ENCODE assay signal across 4 fruit fly cellular contexts in genomic region chr3L:13406873-13407272, dm6.
TF ChIP-seq lines count a peak whose summit lies in the region.

No protein-coding gene starts in this region.

- no peak for TF ChIP-seq CTCF in whole organism, embryonic (GFP tag; optimal IDR thresholded peaks at IDR 0.05; lab: Kevin White, UChicago)

TF ChIP-seq in whole organism, embryonic, 481 proteins besides CTCF, POLR2A, EP300 and RAD21 (continues in another document):
- peak; percentile 11 for TF ChIP-seq CG17829 (tag; optimal IDR thresholded peaks at IDR 0.05; lab: Kevin White, UChicago)
- TF ChIP-seq ttk (GFP tag; IDR thresholded peaks at IDR 0.05; lab: Robert Waterston, UW): no peak
- TF ChIP-seq CG9727 (GFP tag; optimal IDR thresholded peaks at IDR 0.05; lab: Kevin White, UChicago): peak; percentile 37
- no peak for TF ChIP-seq Lim3 (GFP tag; IDR thresholded peaks at IDR 0.05; lab: Robert Waterston, UW)
- TF ChIP-seq lola (GFP tag; optimal IDR thresholded peaks at IDR 0.05; lab: Kevin White, UChicago): peak in 1 of 3 experiments; percentile 48
- no peak for TF ChIP-seq Jarid2 (GFP tag; optimal IDR thresholded peaks at IDR 0.05; lab: Kevin White, UChicago)
- TF ChIP-seq CG18262 (tag; optimal IDR thresholded peaks at IDR 0.05; lab: Kevin White, UChicago): peak; percentile 20
- TF ChIP-seq bsh (GFP tag; optimal IDR thresholded peaks at IDR 0.05; lab: Kevin White, UChicago): peak in 1 of 2 experiments; percentile 12
- no peak for TF ChIP-seq CG8281 (tag; optimal IDR thresholded peaks at IDR 0.05; lab: Kevin White, UChicago)
- TF ChIP-seq tio (GFP tag; optimal IDR thresholded peaks at IDR 0.05; lab: Kevin White, UChicago): peak; percentile 20
- TF ChIP-seq sens (GFP tag; lab: Kevin White, UChicago): peak; percentile 84
- no peak for TF ChIP-seq Bgb (GFP tag; IDR thresholded peaks at IDR 0.05; lab: Robert Waterston, UW; ENCODE audit: partially characterized antibody)
- TF ChIP-seq phol (tag; optimal IDR thresholded peaks at IDR 0.05; lab: Kevin White, UChicago): peak; percentile 18
- peak; percentile 3 for TF ChIP-seq CG14710 (tag; optimal IDR thresholded peaks at IDR 0.05; lab: Kevin White, UChicago)
- TF ChIP-seq CG2712 (tag; optimal IDR thresholded peaks at IDR 0.05; lab: Kevin White, UChicago): peak; percentile 2
- peak; percentile 6 for TF ChIP-seq CG10979 (tag; optimal IDR thresholded peaks at IDR 0.05; lab: Kevin White, UChicago)
- no peak for TF ChIP-seq HLH54F (GFP tag; optimal IDR thresholded peaks at IDR 0.05; lab: Kevin White, UChicago)
- 0 out of 3 replicates have a peak, but pooled peaks have one; percentile 37 for TF ChIP-seq CG17361 (GFP tag; IDR thresholded peaks at IDR 0.05; lab: Robert Waterston, UW)
- peak; percentile 6 for TF ChIP-seq gem (tag; optimal IDR thresholded peaks at IDR 0.05; lab: Kevin White, UChicago)
- TF ChIP-seq CkIIα-i1 (GFP tag; IDR thresholded peaks at IDR 0.05; lab: Robert Waterston, UW): no peak
- peak; percentile 24 for TF ChIP-seq CG11504 (tag; optimal IDR thresholded peaks at IDR 0.05; lab: Kevin White, UChicago)
- TF ChIP-seq Med (GFP tag; lab: Kevin White, UChicago): peak; percentile 41
- no peak for TF ChIP-seq CG34422 (GFP tag; IDR thresholded peaks at IDR 0.05; lab: Robert Waterston, UW)

TF ChIP-seq in whole organism, prepupa, 60 proteins besides CTCF, POLR2A, EP300 and RAD21 (continues in another document):
- TF ChIP-seq CG3919 (GFP tag; optimal IDR thresholded peaks at IDR 0.05; lab: Kevin White, UChicago): peak; percentile 68
- peak; percentile 52 for TF ChIP-seq pdm3 (GFP tag; optimal IDR thresholded peaks at IDR 0.05; lab: Kevin White, UChicago)
- peak; percentile 77 for TF ChIP-seq svp (GFP tag; lab: Kevin White, UChicago)
- peak; percentile 42 for TF ChIP-seq Sox15 (GFP tag; optimal IDR thresholded peaks at IDR 0.05; lab: Kevin White, UChicago)
- peak; percentile 3 for TF ChIP-seq CG9139 (GFP tag; optimal IDR thresholded peaks at IDR 0.05; lab: Kevin White, UChicago)
- peak; percentile 17 for TF ChIP-seq CG11902 (GFP tag; optimal IDR thresholded peaks at IDR 0.05; lab: Kevin White, UChicago)
- no peak for TF ChIP-seq Hr38 (GFP tag; optimal IDR thresholded peaks at IDR 0.05; lab: Kevin White, UChicago)
- TF ChIP-seq fkh (GFP tag; optimal IDR thresholded peaks at IDR 0.05; lab: Kevin White, UChicago): no peak
- peak in 1 of 2 experiments; percentile 57 for TF ChIP-seq salr (GFP tag; optimal IDR thresholded peaks at IDR 0.05; lab: Kevin White, UChicago)
- TF ChIP-seq dac (GFP tag; optimal IDR thresholded peaks at IDR 0.05; lab: Kevin White, UChicago): no peak
- TF ChIP-seq vri (GFP tag; optimal IDR thresholded peaks at IDR 0.05; lab: Kevin White, UChicago): no peak
- TF ChIP-seq CG6163 (GFP tag; IDR thresholded peaks at IDR 0.05; lab: Robert Waterston, UW): 0 out of 3 replicates have a peak, but pooled peaks have one; percentile 43
- TF ChIP-seq dsx (GFP tag; optimal IDR thresholded peaks at IDR 0.05; lab: Kevin White, UChicago; ENCODE audit: poor library complexity, severe bottlenecking): peak; percentile 22
- TF ChIP-seq OdsH (GFP tag; optimal IDR thresholded peaks at IDR 0.05; lab: Kevin White, UChicago): peak; percentile 51
- no peak for TF ChIP-seq Gug (GFP tag; IDR thresholded peaks at IDR 0.05; lab: Robert Waterston, UW)
- TF ChIP-seq fd59A (GFP tag; optimal IDR thresholded peaks at IDR 0.05; lab: Kevin White, UChicago): peak; percentile 41
- peak; percentile 43 for TF ChIP-seq Ets96B (tag; optimal IDR thresholded peaks at IDR 0.05; lab: Kevin White, UChicago)
- peak; percentile 35 for TF ChIP-seq Smox (GFP tag; optimal IDR thresholded peaks at IDR 0.05; lab: Kevin White, UChicago)
- no peak for TF ChIP-seq CG4318 (GFP tag; optimal IDR thresholded peaks at IDR 0.05; lab: Kevin White, UChicago)
- peak; percentile 50 for TF ChIP-seq Met (GFP tag; optimal IDR thresholded peaks at IDR 0.05; lab: Kevin White, UChicago)
- peak; percentile 58 for TF ChIP-seq net (GFP tag; optimal IDR thresholded peaks at IDR 0.05; lab: Kevin White, UChicago)
- TF ChIP-seq Eip93F (GFP tag; optimal IDR thresholded peaks at IDR 0.05; lab: Kevin White, UChicago): no peak
- TF ChIP-seq CG32006 (GFP tag; optimal IDR thresholded peaks at IDR 0.05; lab: Kevin White, UChicago): peak; percentile 49

TF ChIP-seq in whole organism, pupa, 21 proteins besides CTCF, POLR2A, EP300 and RAD21:
- no peak for TF ChIP-seq CG4496 (GFP tag; IDR thresholded peaks at IDR 0.05; lab: Robert Waterston, UW)
- TF ChIP-seq Pif1B (GFP tag; optimal IDR thresholded peaks at IDR 0.05; lab: Kevin White, UChicago): peak; percentile 42
- no peak for TF ChIP-seq CG12605 (GFP tag; IDR thresholded peaks at IDR 0.05; lab: Robert Waterston, UW)
- no peak for TF ChIP-seq CG32121 (GFP tag; IDR thresholded peaks at IDR 0.05; lab: Robert Waterston, UW)
- peak; percentile 41 for TF ChIP-seq Snoo (tag; optimal IDR thresholded peaks at IDR 0.05; lab: Kevin White, UChicago)
- TF ChIP-seq CG9948 (tag; optimal IDR thresholded peaks at IDR 0.05; lab: Kevin White, UChicago): peak; percentile 40
- no peak for TF ChIP-seq gl (tag; optimal IDR thresholded peaks at IDR 0.05; lab: Kevin White, UChicago)
- TF ChIP-seq Pif1A (GFP tag; optimal IDR thresholded peaks at IDR 0.05; lab: Kevin White, UChicago): peak; percentile 38
- TF ChIP-seq EcR (GFP tag; optimal IDR thresholded peaks at IDR 0.05; lab: Kevin White, UChicago): no peak
- peak; percentile 29 for TF ChIP-seq CG8301 (tag; optimal IDR thresholded peaks at IDR 0.05; lab: Kevin White, UChicago)
- TF ChIP-seq CG10348 (GFP tag; IDR thresholded peaks at IDR 0.05; lab: Robert Waterston, UW): no peak
- no peak for TF ChIP-seq Ets98B (GFP tag; IDR thresholded peaks at IDR 0.05; lab: Robert Waterston, UW)
- peak; percentile 46 for TF ChIP-seq CG17806 (tag; optimal IDR thresholded peaks at IDR 0.05; lab: Kevin White, UChicago)
- peak; percentile 26 for TF ChIP-seq D1 (tag; optimal IDR thresholded peaks at IDR 0.05; lab: Kevin White, UChicago)
- TF ChIP-seq CG34367 (tag; optimal IDR thresholded peaks at IDR 0.05; lab: Kevin White, UChicago): peak; percentile 35
- peak; percentile 7 for TF ChIP-seq CG13204 (GFP tag; optimal IDR thresholded peaks at IDR 0.05; lab: Kevin White, UChicago)
- peak; percentile 52 for TF ChIP-seq CG15710 (tag; optimal IDR thresholded peaks at IDR 0.05; lab: Kevin White, UChicago)
- peak; percentile 72 for TF ChIP-seq CG8159 (tag; optimal IDR thresholded peaks at IDR 0.05; lab: Kevin White, UChicago)
- TF ChIP-seq CG14655 (GFP tag; optimal IDR thresholded peaks at IDR 0.05; lab: Kevin White, UChicago): peak; percentile 67
- no peak for TF ChIP-seq fd96Ca (GFP tag; IDR thresholded peaks at IDR 0.05; lab: Robert Waterston, UW)
- no peak for TF ChIP-seq rn (GFP tag; IDR thresholded peaks at IDR 0.05; lab: Robert Waterston, UW)

TF ChIP-seq in whole organism, wandering third instar larva, 38 proteins besides CTCF, POLR2A, EP300 and RAD21:
- TF ChIP-seq Hnf4 (GFP tag; optimal IDR thresholded peaks at IDR 0.05; lab: Kevin White, UChicago): no peak
- no peak for TF ChIP-seq dsf (GFP tag; optimal IDR thresholded peaks at IDR 0.05; lab: Kevin White, UChicago; ENCODE audit: borderline replicate concordance)
- no peak for TF ChIP-seq pan (optimal IDR thresholded peaks at IDR 0.05; lab: Kevin White, UChicago)
- TF ChIP-seq HLH106 (tag; optimal IDR thresholded peaks at IDR 0.05; lab: Kevin White, UChicago): peak; percentile 2
- peak; percentile 36 for TF ChIP-seq fru (GFP tag; optimal IDR thresholded peaks at IDR 0.05; lab: Kevin White, UChicago)
- TF ChIP-seq GATAd (GFP tag; optimal IDR thresholded peaks at IDR 0.05; lab: Kevin White, UChicago): no peak
- peak in 1 of 2 experiments; percentile 33 for TF ChIP-seq foxo (GFP tag; optimal IDR thresholded peaks at IDR 0.05; lab: Kevin White, UChicago)
- peak; percentile 14 for TF ChIP-seq br (GFP tag; optimal IDR thresholded peaks at IDR 0.05; lab: Kevin White, UChicago)
- no peak for TF ChIP-seq dmrt93B (GFP tag; optimal IDR thresholded peaks at IDR 0.05; lab: Kevin White, UChicago)
- TF ChIP-seq CrebA (GFP tag; optimal IDR thresholded peaks at IDR 0.05; lab: Kevin White, UChicago; ENCODE audit: borderline replicate concordance): no peak
- TF ChIP-seq h (GFP tag; optimal IDR thresholded peaks at IDR 0.05; lab: Kevin White, UChicago): peak; percentile 33
- TF ChIP-seq Vsx2 (GFP tag; optimal IDR thresholded peaks at IDR 0.05; lab: Kevin White, UChicago; ENCODE audit: partially characterized antibody): no peak
- peak; percentile 13 for TF ChIP-seq ey (GFP tag; optimal IDR thresholded peaks at IDR 0.05; lab: Kevin White, UChicago)
- TF ChIP-seq Myc (optimal IDR thresholded peaks at IDR 0.05; lab: Kevin White, UChicago): no peak
- no peak for TF ChIP-seq N (GFP tag; optimal IDR thresholded peaks at IDR 0.05; lab: Kevin White, UChicago)
- TF ChIP-seq Mio (GFP tag; optimal IDR thresholded peaks at IDR 0.05; lab: Kevin White, UChicago): no peak
- TF ChIP-seq jim (GFP tag; optimal IDR thresholded peaks at IDR 0.05; lab: Kevin White, UChicago): no peak
- no peak for TF ChIP-seq rgr (GFP tag; optimal IDR thresholded peaks at IDR 0.05; lab: Kevin White, UChicago)
- no peak for TF ChIP-seq OdsH (GFP tag; optimal IDR thresholded peaks at IDR 0.05; lab: Kevin White, UChicago)
- TF ChIP-seq tai (GFP tag; optimal IDR thresholded peaks at IDR 0.05; lab: Kevin White, UChicago): no peak
- TF ChIP-seq Hr83 (GFP tag; optimal IDR thresholded peaks at IDR 0.05; lab: Kevin White, UChicago; ENCODE audit: poor library complexity, severe bottlenecking): no peak
- TF ChIP-seq woc (GFP tag; optimal IDR thresholded peaks at IDR 0.05; lab: Kevin White, UChicago): peak; percentile 16
- TF ChIP-seq brk (GFP tag; optimal IDR thresholded peaks at IDR 0.05; lab: Kevin White, UChicago): no peak
- TF ChIP-seq Sp1 (GFP tag; optimal IDR thresholded peaks at IDR 0.05; lab: Kevin White, UChicago): peak; percentile 12

Comparison
In these comparisons a context has a peak if more than half of its experiments do, and no peak if none do; other contexts are left out.
1. Of the 7 proteins assayed by ChIP-seq in both whole organism, embryonic and whole organism, prepupa: peak only in whole organism, embryonic: none; only in whole organism, prepupa: Hr39 and Sox102F; in both: none; in neither: 5.